Worm (Caenorhabditis elegans): ENCODE measurements around the gene C55A6.12.

DNA sequence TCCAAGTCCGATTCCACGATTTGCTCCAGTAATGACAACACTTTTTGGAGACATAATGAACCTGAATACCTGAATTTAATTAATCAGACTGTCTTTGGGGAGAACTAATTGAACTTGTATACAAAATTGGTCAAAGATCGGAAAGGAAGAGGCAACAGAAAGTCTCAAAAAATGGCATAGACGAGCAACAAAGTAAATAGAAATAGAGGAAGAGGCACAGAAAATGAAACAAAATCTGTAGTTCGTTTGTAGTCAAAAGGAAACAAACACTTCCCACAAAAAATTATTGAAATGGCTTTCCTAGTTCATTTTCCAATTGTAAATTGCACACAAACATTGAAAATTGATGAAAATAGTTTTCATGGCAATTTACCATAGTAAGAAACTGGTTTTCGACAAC lies 11.7 kb upstream of the C55A6.12 start, which contains the start of gene C55A6.6:
- no peak for TF ChIP-seq odd-2 (tag; optimal IDR thresholded peaks at IDR 0.05)
- TF ChIP-seq unc-86 (tag; optimal IDR thresholded peaks at IDR 0.05) = no peak
- TF ChIP-seq eyg-1 (tag; optimal IDR thresholded peaks at IDR 0.05) = no peak
- no peak for TF ChIP-seq nfya-1 (tag; optimal IDR thresholded peaks at IDR 0.05)
- TF ChIP-seq fkh-10 (GFP tag; optimal IDR thresholded peaks at IDR 0.05) = no peak
- TF ChIP-seq ahr-1 (tag; optimal IDR thresholded peaks at IDR 0.05) = no peak
- TF ChIP-seq unc-55 (GFP tag; optimal IDR thresholded peaks at IDR 0.05) = no peak
- no peak for TF ChIP-seq ceh-48 (tag; optimal IDR thresholded peaks at IDR 0.05)
